Worm (Caenorhabditis elegans) whole organism, late embryonic: Measurements from ENCODE around the gene cap-1.

Source experiments
- npax-4 ChIP-seq: sonication (generic microtip); optimal IDR thresholded peaks from 2 replicates; lab custom pipeline; 2016; ENCODE audit warnings: missing genetic modification characterization, missing compliant biosample characterization
- unc-55 ChIP-seq: sonication (generic microtip); optimal IDR thresholded peaks from 2 replicates; lab custom pipeline; 2017; ENCODE audit warnings: missing biosample characterization, missing genetic modification reagents, missing genetic modification characterization

- no peak for TF ChIP-seq unc-55 (GFP tag; lab: Kevin White, UChicago)
- TF ChIP-seq npax-4: no peak
Observed at ce11 chrIV:7208961-7209360, 21.1 kb downstream of the cap-1 start.
